Worm (Caenorhabditis elegans) whole organism, early embryonic: ENCODE measurements around the gene Y36E3A.2.

ENCODE experiments used
- B0310.2 ChIP-seq: sonication (generic microtip); optimal IDR thresholded peaks from 2 replicates; lab custom pipeline; 2016; ENCODE audit warnings: mild to moderate bottlenecking, missing genetic modification characterization, missing compliant biosample characterization
- F13C5.2 ChIP-seq: sonication (generic microtip); optimal IDR thresholded peaks from 2 replicates; lab custom pipeline; 2017; ENCODE audit warnings: mild to moderate bottlenecking, missing genetic modification characterization, inconsistent platforms, missing compliant biosample characterization
- ama-1 ChIP-seq: fragments of 150-350 bp; optimal IDR thresholded peaks from 2 replicates; lab custom pipeline; 2014
- flt-1 ChIP-seq: fragments of 200-800 bp; sonication (Bioruptor generic); IDR thresholded peaks from 2 replicates; pipeline ENCODE4 v1.3.6; 2022; ENCODE audit warnings: missing genetic modification characterization, missing compliant biosample characterization

- TF ChIP-seq ama-1 (lab: Kevin White, UChicago) = no peak
- TF ChIP-seq flt-1 = no peak
- TF ChIP-seq B0310.2 (tag; lab: Kevin White, UChicago) = no peak
- TF ChIP-seq F13C5.2 (tag; lab: Kevin White, UChicago) = no peak
Observed at ce11 chrV:15412625-15413024, 13.2 kb upstream of the Y36E3A.2 start, which contains the start of gene srbc-63.
